Worm (Caenorhabditis elegans) whole organism, L3 larva: ENCODE results near the gene F54D1.6.

Experiments
- R02D3.7 ChIP-seq: fragments of 150-350 bp; optimal IDR thresholded peaks from 2 replicates; lab custom pipeline; 2014; ENCODE audit warnings: missing biosample characterization, missing genetic modification characterization
- ZK546.5 ChIP-seq: sonication (generic microtip); optimal IDR thresholded peaks from 2 replicates; lab custom pipeline; 2017; ENCODE audit warnings: missing biosample characterization, missing genetic modification characterization
- ama-1 ChIP-seq: fragments of 150-350 bp; optimal IDR thresholded peaks from 2 replicates; lab custom pipeline; 2018
- ceh-16 ChIP-seq: sonication (generic microtip); optimal IDR thresholded peaks from 2 replicates; lab custom pipeline; 2017; ENCODE audit warnings: missing biosample characterization, missing genetic modification characterization
- ceh-28 ChIP-seq: fragments of 150-350 bp; optimal IDR thresholded peaks from 2 replicates; lab custom pipeline; 2014; ENCODE audit warnings: missing biosample characterization, missing genetic modification reagents, missing genetic modification characterization
- ceh-82 ChIP-seq: fragments of 150-350 bp; optimal IDR thresholded peaks from 2 replicates; lab custom pipeline; 2014; ENCODE audit warnings: missing biosample characterization, missing genetic modification characterization
- ceh-9 ChIP-seq: sonication (generic microtip); optimal IDR thresholded peaks from 2 replicates; lab custom pipeline; 2018; ENCODE audit warnings: missing biosample characterization, missing genetic modification characterization
- daf-12 ChIP-seq: fragments of 150-350 bp; optimal IDR thresholded peaks from 2 replicates; lab custom pipeline; 2014; ENCODE audit warnings: missing biosample characterization, missing genetic modification reagents, missing genetic modification characterization
- egl-27 ChIP-seq: sonication (generic microtip); optimal IDR thresholded peaks from 4 replicates; lab custom pipeline; 2017; ENCODE audit warnings: missing biosample characterization, missing genetic modification reagents, missing genetic modification characterization
- egl-5 ChIP-seq: fragments of 150-350 bp; optimal IDR thresholded peaks from 2 replicates; lab custom pipeline; 2017; ENCODE audit warnings: missing biosample characterization, missing genetic modification reagents, missing genetic modification characterization, inconsistent platforms
- elt-1 ChIP-seq: fragments of 150-350 bp; optimal IDR thresholded peaks from 2 replicates; lab custom pipeline; 2014; ENCODE audit warnings: missing biosample characterization, missing genetic modification characterization
- elt-2 ChIP-seq: sonication (generic microtip); optimal IDR thresholded peaks from 2 replicates; lab custom pipeline; 2016; ENCODE audit warnings: missing genetic modification reagents, mild to moderate bottlenecking, missing genetic modification characterization, missing compliant biosample characterization
- elt-3 ChIP-seq, 3 experiments: fragments of 150-350 bp in 1 of 3; sonication (generic microtip) in 2 of 3; optimal IDR thresholded peaks; 2 replicates in 2 of 3; 4 replicates in 1 of 3; lab custom pipeline; 2014 to 2017; ENCODE audit warnings: missing biosample characterization in 3 of 3, missing genetic modification characterization in 3 of 3
- eor-1 ChIP-seq, 2 experiments: fragments of 150-350 bp; optimal IDR thresholded peaks; 2 replicates each; lab custom pipeline; 2014 to 2018; ENCODE audit warnings: missing biosample characterization in 2 of 2, missing genetic modification characterization in 2 of 2
- fkh-2 ChIP-seq: fragments of 150-350 bp; optimal IDR thresholded peaks from 2 replicates; lab custom pipeline; 2014; ENCODE audit warnings: missing biosample characterization, missing genetic modification reagents, missing genetic modification characterization
- fos-1 ChIP-seq: fragments of 150-350 bp; optimal IDR thresholded peaks from 2 replicates; lab custom pipeline; 2014; ENCODE audit warnings: missing biosample characterization, missing genetic modification characterization
- hmg-11 ChIP-seq: sonication (generic microtip); optimal IDR thresholded peaks from 2 replicates; lab custom pipeline; 2016; ENCODE audit warnings: missing genetic modification characterization, missing compliant biosample characterization
- jun-1 ChIP-seq: fragments of 150-350 bp; optimal IDR thresholded peaks from 2 replicates; lab custom pipeline; 2014; ENCODE audit warnings: missing biosample characterization, missing genetic modification reagents, missing genetic modification characterization
- lin-15B ChIP-seq: fragments of 150-350 bp; optimal IDR thresholded peaks from 2 replicates; lab custom pipeline; 2014; ENCODE audit warnings: missing biosample characterization, missing genetic modification characterization
- mml-1 ChIP-seq: fragments of 150-350 bp; sonication (generic microtip); optimal IDR thresholded peaks from 3 replicates; lab custom pipeline; 2014; ENCODE audit warnings: missing biosample characterization, missing genetic modification characterization
- nfya-1 ChIP-seq: sonication (generic microtip); optimal IDR thresholded peaks from 2 replicates; lab custom pipeline; 2017; ENCODE audit warnings: missing genetic modification characterization, mild to moderate bottlenecking, missing compliant biosample characterization, antibody characterized with exemption, moderate library complexity; ENCODE audit not compliant: insufficient read depth
- nhr-23 ChIP-seq: fragments of 150-350 bp; optimal IDR thresholded peaks from 2 replicates; lab custom pipeline; 2014; ENCODE audit warnings: missing biosample characterization, missing genetic modification reagents, missing genetic modification characterization
- nhr-25 ChIP-seq: sonication (generic microtip); optimal IDR thresholded peaks from 2 replicates; lab custom pipeline; 2017; ENCODE audit warnings: missing biosample characterization, missing genetic modification characterization
- nhr-28 ChIP-seq: fragments of 150-350 bp; optimal IDR thresholded peaks from 2 replicates; lab custom pipeline; 2014; ENCODE audit warnings: missing biosample characterization, missing genetic modification characterization
- nhr-43 ChIP-seq: sonication (generic microtip); optimal IDR thresholded peaks from 2 replicates; lab custom pipeline; 2016; ENCODE audit warnings: mild to moderate bottlenecking, missing genetic modification characterization, missing compliant biosample characterization; ENCODE audit not compliant: poor library complexity, severe bottlenecking
- nhr-67 ChIP-seq: fragments of 150-350 bp; optimal IDR thresholded peaks from 2 replicates; lab custom pipeline; 2014; ENCODE audit warnings: missing biosample characterization, missing genetic modification characterization
- nhr-76 ChIP-seq: fragments of 150-350 bp; sonication (generic microtip); optimal IDR thresholded peaks from 5 replicates; lab custom pipeline; 2014; ENCODE audit warnings: missing biosample characterization, missing genetic modification characterization
- nhr-77 ChIP-seq: fragments of 150-350 bp; optimal IDR thresholded peaks from 2 replicates; lab custom pipeline; 2014; ENCODE audit warnings: missing biosample characterization, missing genetic modification characterization
- pha-4 ChIP-seq: fragments of 150-350 bp; optimal IDR thresholded peaks from 2 replicates; lab custom pipeline; 2014; ENCODE audit warnings: missing biosample characterization, missing genetic modification reagents, missing genetic modification characterization
- skn-1 ChIP-seq: fragments of 150-350 bp; optimal IDR thresholded peaks from 2 replicates; lab custom pipeline; 2014; ENCODE audit warnings: missing biosample characterization, missing genetic modification characterization
- snpc-4 ChIP-seq: fragments of 150-350 bp; optimal IDR thresholded peaks from 2 replicates; lab custom pipeline; 2014; ENCODE audit warnings: missing biosample characterization, missing genetic modification characterization
- tbx-2 ChIP-seq: sonication (generic microtip); optimal IDR thresholded peaks from 2 replicates; lab custom pipeline; 2016; ENCODE audit warnings: mild to moderate bottlenecking, missing genetic modification characterization, missing compliant biosample characterization
- unc-39 ChIP-seq: sonication (generic microtip); optimal IDR thresholded peaks from 4 replicates; lab custom pipeline; 2017; ENCODE audit warnings: missing biosample characterization, missing genetic modification characterization
- ztf-11 ChIP-seq: fragments of 150-350 bp; optimal IDR thresholded peaks from 2 replicates; lab custom pipeline; 2014; ENCODE audit warnings: missing biosample characterization, missing genetic modification characterization
- ztf-4 ChIP-seq: fragments of 150-350 bp; optimal IDR thresholded peaks from 2 replicates; lab custom pipeline; 2014; ENCODE audit warnings: missing biosample characterization, missing genetic modification characterization

Gene F54D1.6

DNA sequence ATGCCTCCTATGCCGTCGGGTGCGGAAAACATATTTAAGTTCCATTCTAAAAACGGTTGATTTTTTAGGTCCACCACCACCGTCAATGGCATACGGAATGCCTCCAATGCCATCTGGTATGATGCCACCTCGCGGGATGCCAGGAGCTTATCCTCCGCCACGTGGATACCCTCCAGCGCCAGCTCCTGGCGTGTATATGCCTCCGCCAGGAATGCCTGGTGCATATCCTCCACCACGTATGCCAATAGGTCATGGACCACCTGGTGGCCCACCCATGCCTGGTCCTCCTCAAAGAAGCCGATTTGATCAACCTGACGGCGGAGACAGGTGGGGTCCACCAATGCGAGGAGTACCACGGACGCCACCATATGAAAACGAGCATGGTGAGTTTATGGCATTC lies 23.9 kb downstream of the F54D1.6 start:
- TF ChIP-seq fkh-2 (tag; lab: Kevin White, UChicago) (no peak), nhr-76 (tag; lab: Kevin White, UChicago) (no peak), ceh-9 (no peak), ztf-4 (tag; lab: Kevin White, UChicago) (no peak), unc-39 (tag; lab: Kevin White, UChicago) (no peak), ceh-16 (tag; lab: Kevin White, UChicago) (no peak), nhr-25 (tag; lab: Kevin White, UChicago) (no peak), ztf-11 (tag; lab: Kevin White, UChicago) (no peak), nhr-67 (no peak), mml-1 (tag; lab: Kevin White, UChicago) (no peak), egl-27 (tag; lab: Kevin White, UChicago) (no peak), ZK546.5 (tag; lab: Kevin White, UChicago) (no peak)

DNA sequence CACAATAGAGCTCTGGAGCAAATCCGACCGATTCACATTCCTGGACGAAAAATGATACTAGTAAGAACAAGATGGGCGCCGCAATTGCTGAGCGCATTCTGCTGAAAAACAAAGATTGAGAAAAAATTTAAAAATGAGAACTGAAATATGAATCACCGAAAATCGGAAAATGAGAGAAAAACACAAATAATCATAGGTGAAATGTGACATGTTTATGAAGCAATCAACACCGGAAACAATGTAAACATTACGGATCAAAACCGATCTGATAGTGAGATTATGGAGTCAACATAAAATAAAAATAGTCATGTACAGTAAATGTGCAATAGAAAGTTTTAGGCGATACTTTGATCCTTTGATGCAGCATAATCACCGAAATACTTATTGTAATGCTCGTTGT lies 26.3 kb downstream of the F54D1.6 start, which contains the start of gene dnj-2:
Gene dnj-2 (minus strand): TSS at position 101 of the 400 bp plus-strand sequence.
- TF ChIP-seq ama-1 (no peak), fkh-2 (tag; lab: Kevin White, UChicago) (no peak), ceh-9 (no peak), unc-39 (tag; lab: Kevin White, UChicago) (no peak), ztf-4 (tag; lab: Kevin White, UChicago) (no peak), eor-1 (tag; optimal IDR thresholded peaks at IDR 0.05; lab: Kevin White, UChicago) (no peak), fos-1 (no peak), elt-3 (tag; optimal IDR thresholded peaks at IDR 0.05; lab: Kevin White, UChicago) (no peak), nhr-76 (tag; lab: Kevin White, UChicago) (no peak), lin-15B (tag; lab: Kevin White, UChicago) (no peak), ceh-82 (tag; lab: Kevin White, UChicago) (no peak), ceh-28 (tag; lab: Kevin White, UChicago) (no peak), daf-12 (tag; lab: Kevin White, UChicago) (no peak), nhr-28 (tag; lab: Kevin White, UChicago) (no peak), egl-5 (tag; lab: Kevin White, UChicago) (no peak), elt-2 (no peak), nhr-43 (tag; lab: Kevin White, UChicago) (no peak), jun-1 (tag; lab: Kevin White, UChicago) (no peak)

DNA sequence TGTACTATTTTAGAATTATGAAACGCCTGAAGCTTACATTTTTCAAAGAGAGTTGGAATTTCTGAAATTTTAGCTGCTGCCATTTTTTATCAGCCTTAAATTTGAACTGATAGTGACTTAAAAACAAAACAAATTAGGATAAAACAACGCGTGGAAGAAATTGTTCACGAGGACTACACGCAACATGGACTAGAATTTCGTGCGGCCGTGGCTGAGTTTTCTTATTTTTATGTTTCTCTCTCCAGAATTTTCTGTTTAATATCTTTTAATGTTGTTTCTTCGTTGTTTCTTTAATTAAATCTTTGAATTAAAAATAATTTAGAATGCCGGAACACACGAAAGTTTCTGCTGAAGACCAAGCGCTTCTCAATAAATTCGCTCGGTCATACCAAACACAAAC lies 27.3 kb downstream of the F54D1.6 start, which contains the start of the genes B0035.3, B0035.22 and pfd-4:
Gene B0035.3 (minus strand): TSS at position 114 of the 400 bp plus-strand sequence.
Gene B0035.22 (plus strand): TSS at position 269 of the 400 bp plus-strand sequence.
Gene pfd-4 (plus strand): TSS at position 323 of the 400 bp plus-strand sequence.
- TF ChIP-seq ceh-9 (no peak), lin-15B (tag; lab: Kevin White, UChicago) (peak; percentile 85), ama-1 (no peak), nfya-1 (peak; percentile 62), unc-39 (tag; lab: Kevin White, UChicago) (no peak), nhr-43 (tag; lab: Kevin White, UChicago) (peak; percentile 68), tbx-2 (tag; lab: Kevin White, UChicago) (no peak), nhr-23 (tag; lab: Kevin White, UChicago) (peak; percentile 63), nhr-77 (no peak), hmg-11 (tag; lab: Kevin White, UChicago) (peak; percentile 25), snpc-4 (tag; lab: Kevin White, UChicago) (peak; percentile 18), pha-4 (peak; percentile 60), nhr-25 (tag; lab: Kevin White, UChicago) (peak; percentile 3)

DNA sequence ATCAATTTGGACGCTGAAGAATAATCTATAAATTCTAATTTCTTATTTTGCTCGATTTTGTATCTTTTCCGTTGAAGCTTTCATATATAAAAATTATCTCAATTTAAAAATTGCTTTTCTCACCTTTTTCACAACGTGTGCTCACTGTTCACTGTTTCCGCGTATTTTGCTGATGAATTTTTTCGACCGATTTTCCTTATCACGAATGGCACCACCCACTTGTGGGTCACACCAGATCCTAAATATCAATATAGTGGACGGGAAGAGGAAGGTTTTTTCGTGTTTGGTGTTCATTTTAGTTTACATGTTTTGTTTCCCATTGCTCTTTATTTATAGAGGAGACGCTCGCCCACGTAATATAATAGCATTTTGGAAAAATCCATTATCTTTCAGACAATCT lies 28.1 kb downstream of the F54D1.6 start:
- TF ChIP-seq skn-1 (tag; lab: Kevin White, UChicago) = no peak
- TF ChIP-seq nhr-43 (tag; lab: Kevin White, UChicago) = no peak
- no peak for TF ChIP-seq ztf-11 (tag; lab: Kevin White, UChicago)
- no peak for TF ChIP-seq elt-1 (tag; lab: Kevin White, UChicago)

DNA sequence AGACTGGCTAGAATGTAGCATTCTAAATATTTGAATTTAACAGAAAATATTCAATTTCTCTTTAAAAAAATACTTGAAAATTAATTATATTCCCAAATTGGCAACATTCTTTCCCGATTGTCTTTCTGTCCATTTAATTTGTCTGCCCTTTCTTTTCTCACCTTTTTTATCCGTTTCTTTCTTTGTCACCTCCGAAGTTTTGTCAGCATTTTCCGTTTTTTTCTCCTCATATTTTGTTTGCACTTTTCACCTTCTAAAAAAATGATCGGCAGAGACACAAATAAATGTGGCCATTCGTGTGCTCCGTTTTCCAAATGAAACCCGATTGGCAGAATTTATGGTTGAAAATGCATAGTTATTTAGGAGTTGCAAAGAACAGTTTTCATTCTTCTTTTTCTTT lies 28.5 kb downstream of the F54D1.6 start:
- peak; percentile 81 for TF ChIP-seq skn-1 (tag; lab: Kevin White, UChicago)
- no peak for TF ChIP-seq R02D3.7 (tag; lab: Kevin White, UChicago)
